Worm (Caenorhabditis elegans) whole organism, midembryonic: ENCODE measurements around the gene sta-1.

Source experiments
- T22C8.4 ChIP-seq: fragments of 200-800 bp; sonication (Bioruptor generic); IDR thresholded peaks from 2 replicates; pipeline ENCODE4 v1.3.6; 2022; ENCODE audit warnings: missing genetic modification characterization, missing compliant biosample characterization
- cog-1 ChIP-seq: sonication (generic microtip); optimal IDR thresholded peaks from 2 replicates; lab custom pipeline; 2016; ENCODE audit warnings: missing genetic modification characterization, missing compliant biosample characterization
- flt-1 ChIP-seq: fragments of 200-800 bp; sonication (Bioruptor generic); IDR thresholded peaks from 2 replicates; pipeline ENCODE4 v1.3.6; 2022; ENCODE audit warnings: missing genetic modification characterization, missing compliant biosample characterization
- klf-2 ChIP-seq: fragments of 200-800 bp; sonication (Bioruptor generic); conservative IDR thresholded peaks from 2 replicates; pipeline ENCODE4 v1.3.6; 2022; ENCODE audit warnings: missing genetic modification reagents, missing genetic modification characterization, missing compliant biosample characterization
- med-1 ChIP-seq: sonication (generic microtip); optimal IDR thresholded peaks from 2 replicates; lab custom pipeline; 2017; ENCODE audit warnings: missing genetic modification characterization, mild to moderate bottlenecking, missing compliant biosample characterization, antibody characterized with exemption, missing genetic modification reagents; ENCODE audit not compliant: insufficient read depth
- ref-1 ChIP-seq: fragments of 200-800 bp; sonication (Bioruptor generic); conservative IDR thresholded peaks from 2 replicates; pipeline ENCODE4 v1.3.6; 2022; ENCODE audit warnings: missing genetic modification reagents, missing genetic modification characterization, missing compliant biosample characterization
- tab-1 ChIP-seq: fragments of 200-800 bp; sonication (Bioruptor generic); IDR thresholded peaks from 2 replicates; pipeline ENCODE4 v1.3.6; 2022; ENCODE audit warnings: missing genetic modification characterization, missing compliant biosample characterization
- ztf-23 ChIP-seq: fragments of 200-800 bp; sonication (Bioruptor generic); IDR thresholded peaks from 2 replicates; pipeline ENCODE4 v1.3.6; 2022; ENCODE audit warnings: missing genetic modification reagents, missing genetic modification characterization, missing compliant biosample characterization
- ztf-29 ChIP-seq: fragments of 200-800 bp; sonication (Bioruptor generic); IDR thresholded peaks from 2 replicates; pipeline ENCODE4 v1.3.6; 2022; ENCODE audit warnings: missing genetic modification reagents, missing genetic modification characterization, missing compliant biosample characterization

sta-1 gene

ce11 chrIV:16694567-16694966 is 30.4 kb downstream of the sta-1 start, which contains the start of gene Y51H4A.941:
TSS of gene Y51H4A.941 (minus strand) at chrIV:16694667.
- TF ChIP-seq cog-1 (no peak), ztf-23 (GFP tag; lab: Robert Waterston, UW) (no peak), med-1 (GFP tag; lab: Kevin White, UChicago) (no peak), T22C8.4 (GFP tag; lab: Robert Waterston, UW) (no peak), tab-1 (GFP tag; lab: Robert Waterston, UW) (no peak), flt-1 (GFP tag; lab: Robert Waterston, UW) (no peak), ref-1 (no peak), ztf-29 (GFP tag; lab: Robert Waterston, UW) (no peak), klf-2 (GFP tag; lab: Robert Waterston, UW) (no peak)

ce11 chrIV:16696422-16696821 is 32.3 kb downstream of the sta-1 start:
- no peak for TF ChIP-seq ztf-23 (GFP tag; lab: Robert Waterston, UW)
- no peak for TF ChIP-seq ref-1
- no peak for TF ChIP-seq T22C8.4 (GFP tag; lab: Robert Waterston, UW)

DNA sequence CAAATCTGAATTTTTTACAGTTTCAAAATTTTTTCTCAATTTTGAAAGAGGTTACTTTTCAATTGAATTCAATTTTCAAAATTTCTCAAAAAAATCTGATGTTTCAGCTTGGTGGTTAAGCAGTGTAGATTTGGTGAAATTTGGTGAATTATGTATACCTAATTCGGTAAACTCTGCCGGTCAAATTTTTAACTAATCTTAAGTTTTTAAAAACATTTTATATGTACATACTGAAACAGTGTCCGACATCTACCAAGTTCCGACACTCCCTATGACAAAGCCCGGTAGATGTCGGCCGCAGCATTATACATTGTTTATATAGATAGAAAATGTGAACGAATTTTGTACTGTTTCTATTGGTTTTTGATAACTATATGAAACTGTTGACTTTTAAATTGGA is 42.8 kb downstream of the sta-1 start:
- no peak for TF ChIP-seq med-1 (GFP tag; lab: Kevin White, UChicago)
- no peak for TF ChIP-seq klf-2 (GFP tag; lab: Robert Waterston, UW)
- no peak for TF ChIP-seq T22C8.4 (GFP tag; lab: Robert Waterston, UW)
- TF ChIP-seq ztf-29 (GFP tag; lab: Robert Waterston, UW): no peak

DNA sequence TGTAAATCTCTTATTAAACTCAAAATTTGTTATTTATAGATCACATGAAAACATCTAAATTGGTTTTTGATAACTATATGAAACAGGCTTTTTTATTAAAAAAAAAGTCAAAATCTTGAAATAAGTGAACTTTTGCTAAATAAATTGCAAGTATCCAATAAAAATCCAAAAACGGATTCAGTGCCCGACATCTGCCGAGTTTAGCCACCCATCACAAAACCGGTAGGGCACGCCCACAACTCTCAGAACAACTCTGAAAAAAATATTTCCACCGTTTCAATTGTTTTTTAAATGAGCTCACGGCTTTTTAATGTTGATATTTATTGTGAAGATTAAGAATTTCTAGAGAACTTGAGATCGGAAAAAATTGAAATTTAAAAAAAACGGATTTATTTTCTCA is 45.6 kb downstream of the sta-1 start:
- no peak for TF ChIP-seq med-1 (GFP tag; lab: Kevin White, UChicago)

DNA sequence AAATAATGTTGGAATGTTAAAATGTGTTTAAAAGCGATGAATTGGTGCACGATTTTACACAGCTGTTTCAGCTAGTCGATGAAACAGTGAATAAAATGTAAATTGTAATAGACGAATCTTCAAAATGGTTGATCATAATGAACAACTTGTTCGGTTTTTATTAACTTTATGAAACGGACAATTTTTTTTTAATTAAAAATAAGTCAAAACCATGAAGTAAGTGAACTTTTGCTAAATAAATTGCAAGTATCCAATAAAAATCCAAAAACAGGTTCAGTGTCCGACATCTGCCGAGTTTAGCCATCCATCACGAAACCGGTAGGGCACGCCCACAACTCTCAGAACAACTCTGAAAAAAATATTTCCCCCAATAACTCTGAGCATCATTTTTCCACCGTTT is 46.2 kb downstream of the sta-1 start:
- TF ChIP-seq tab-1 (GFP tag; lab: Robert Waterston, UW) (no peak), med-1 (GFP tag; lab: Kevin White, UChicago) (no peak), klf-2 (GFP tag; lab: Robert Waterston, UW) (no peak), ref-1 (no peak)

- TF ChIP-seq cog-1 (no peak), T22C8.4 (GFP tag; lab: Robert Waterston, UW) (no peak), ztf-29 (GFP tag; lab: Robert Waterston, UW) (no peak), med-1 (GFP tag; lab: Kevin White, UChicago) (no peak), tab-1 (GFP tag; lab: Robert Waterston, UW) (no peak), ztf-23 (GFP tag; lab: Robert Waterston, UW) (no peak), klf-2 (GFP tag; lab: Robert Waterston, UW) (no peak), flt-1 (GFP tag; lab: Robert Waterston, UW) (no peak), ref-1 (no peak)
Measured at ce11 chrIV:16718651-16719050, 54.5 kb downstream of the sta-1 start.

DNA sequence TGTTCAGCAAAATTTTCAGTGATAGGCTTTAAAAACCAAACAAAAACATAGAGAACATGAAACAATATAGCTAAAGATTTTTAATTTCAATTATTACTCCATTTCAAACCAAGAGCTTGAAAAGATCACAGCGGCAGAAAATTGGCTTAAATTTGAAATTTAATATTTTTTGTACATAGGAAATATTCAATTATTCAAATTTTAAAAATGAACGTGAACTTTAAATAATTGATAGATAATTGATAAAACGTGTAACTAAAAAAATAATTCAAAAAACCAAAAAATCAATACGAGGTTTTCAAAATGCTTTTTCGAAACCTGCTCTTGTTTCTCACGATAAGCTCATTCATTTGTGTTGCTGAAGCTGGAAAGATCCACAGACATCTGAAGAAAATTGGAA is 56.3 kb downstream of the sta-1 start, which contains the start of gene Y51H4A.22:
Gene Y51H4A.22 (plus strand): TSS at position 301 of the 400 bp plus-strand sequence.
- TF ChIP-seq T22C8.4 (GFP tag; lab: Robert Waterston, UW) (no peak), ref-1 (no peak), tab-1 (GFP tag; lab: Robert Waterston, UW) (no peak), flt-1 (GFP tag; lab: Robert Waterston, UW) (no peak), ztf-29 (GFP tag; lab: Robert Waterston, UW) (no peak), ztf-23 (GFP tag; lab: Robert Waterston, UW) (no peak), cog-1 (no peak), med-1 (GFP tag; lab: Kevin White, UChicago) (no peak), klf-2 (GFP tag; lab: Robert Waterston, UW) (no peak)
